Fruit fly (Drosophila melanogaster): Measurements from ENCODE around the gene CG33257.

- no peak for TF ChIP-seq pan (optimal IDR thresholded peaks at IDR 0.05)
- no peak for TF ChIP-seq usp (GFP tag; optimal IDR thresholded peaks at IDR 0.05)
- no peak for TF ChIP-seq Dll (optimal IDR thresholded peaks at IDR 0.05)
- TF ChIP-seq psq (optimal IDR thresholded peaks at IDR 0.05) = no peak
Observed at dm6 chr3L:16385252-16385879, 39.2 kb downstream of the CG33257 start.

Measured in whole organism.